Fruit fly (Drosophila melanogaster): Measurements from ENCODE around the gene daw.

Gene daw

DNA sequence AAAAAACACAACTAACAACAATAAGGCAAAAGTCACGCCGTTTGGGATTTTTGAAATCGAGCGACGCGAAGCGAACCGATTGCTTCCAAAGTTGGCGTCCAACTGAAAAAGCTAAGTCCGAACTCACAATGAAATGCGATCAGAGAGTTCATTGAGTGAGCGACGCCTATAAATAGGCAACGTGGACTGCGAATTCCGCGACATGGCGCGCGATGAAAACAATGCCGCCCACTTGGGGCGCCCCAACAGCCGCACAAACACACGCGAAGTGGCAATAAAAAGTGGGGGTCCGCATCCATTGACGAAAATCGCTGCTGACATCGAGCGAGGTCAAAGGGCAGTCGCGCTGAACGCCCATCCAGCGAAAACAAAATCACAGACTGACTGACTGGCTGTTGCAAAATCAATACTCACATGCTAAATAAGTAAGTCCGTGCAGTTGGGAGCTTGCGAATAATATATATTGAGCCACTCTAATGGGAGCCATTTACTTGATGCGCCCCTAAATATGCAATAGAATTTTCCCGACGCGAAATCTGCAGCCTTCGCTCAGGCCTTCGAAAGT is 50.2 kb downstream of the daw start (continued):
- TF ChIP-seq zfh2 (GFP tag; optimal IDR thresholded peaks at IDR 0.05) (no peak), CG10147 (GFP tag; optimal IDR thresholded peaks at IDR 0.05) (no peak), CG13894 (tag; optimal IDR thresholded peaks at IDR 0.05) (no peak), run (tag; optimal IDR thresholded peaks at IDR 0.05) (no peak), C15 (GFP tag; IDR thresholded peaks at IDR 0.05) (no peak), CG6689 (GFP tag; IDR thresholded peaks at IDR 0.05) (no peak), onecut (GFP tag; IDR thresholded peaks at IDR 0.05) (no peak), hth (optimal IDR thresholded peaks at IDR 0.05) (no peak), sob (GFP tag; IDR thresholded peaks at IDR 0.05) (no peak), amos (GFP tag; IDR thresholded peaks at IDR 0.05; ENCODE audit: partially characterized antibody) (peak; percentile 2), CG32772 (GFP tag; IDR thresholded peaks at IDR 0.05) (no peak), CG18011 (GFP tag; optimal IDR thresholded peaks at IDR 0.05) (no peak), Oli (tag; optimal IDR thresholded peaks at IDR 0.05) (no peak), fd96Cb (tag; optimal IDR thresholded peaks at IDR 0.05) (no peak), PHDP (tag; optimal IDR thresholded peaks at IDR 0.05) (no peak), prd (optimal IDR thresholded peaks at IDR 0.05) (no peak), prd (GFP tag; IDR thresholded peaks at IDR 0.05) (no peak), org-1 (GFP tag; optimal IDR thresholded peaks at IDR 0.05) (no peak), CG4282 (GFP tag; optimal IDR thresholded peaks at IDR 0.05) (no peak), tin (GFP tag; optimal IDR thresholded peaks at IDR 0.05) (no peak), CG13287 (GFP tag; IDR thresholded peaks at IDR 0.05; ENCODE audit: partially characterized antibody) (peak; percentile 5; the same call in 1 of the 2 replicates), CG6654 (GFP tag; optimal IDR thresholded peaks at IDR 0.05) (no peak), CG8290 (GFP tag; optimal IDR thresholded peaks at IDR 0.05) (no peak), CG8290 (tag; optimal IDR thresholded peaks at IDR 0.05) (peak in 1 of 2 experiments; percentile 55), Ptx1 (GFP tag; IDR thresholded peaks at IDR 0.05) (no peak), trh (GFP tag; optimal IDR thresholded peaks at IDR 0.05) (no peak), corto (GFP tag; optimal IDR thresholded peaks at IDR 0.05) (no peak), disco-r (GFP tag; optimal IDR thresholded peaks at IDR 0.05) (no peak), chn (GFP tag; optimal IDR thresholded peaks at IDR 0.05) (peak; percentile 0), Hr78 (GFP tag; optimal IDR thresholded peaks at IDR 0.05) (peak in 1 of 2 experiments; percentile 99), CG17612 (GFP tag; IDR thresholded peaks at IDR 0.05) (no peak), tio (GFP tag; optimal IDR thresholded peaks at IDR 0.05) (no peak), CG17912 (GFP tag; optimal IDR thresholded peaks at IDR 0.05) (no peak), CG7786 (GFP tag; optimal IDR thresholded peaks at IDR 0.05) (no peak), CG34422 (GFP tag; IDR thresholded peaks at IDR 0.05) (peak; percentile 16; the same call in 1 of the 3 replicates), bowl (GFP tag; IDR thresholded peaks at IDR 0.05) (peak; percentile 27; the same call in 1 of the 2 replicates), en (GFP tag; optimal IDR thresholded peaks at IDR 0.05) (no peak), ttk (GFP tag; IDR thresholded peaks at IDR 0.05) (no peak), Meics (GFP tag; optimal IDR thresholded peaks at IDR 0.05) (no peak), CG10565 (GFP tag; optimal IDR thresholded peaks at IDR 0.05) (no peak), pzg (GFP tag; optimal IDR thresholded peaks at IDR 0.05) (no peak), fd3F (GFP tag; optimal IDR thresholded peaks at IDR 0.05) (no peak), ase (GFP tag; IDR thresholded peaks at IDR 0.05) (no peak), Bteb2 (GFP tag; optimal IDR thresholded peaks at IDR 0.05) (no peak), Bgb (GFP tag; IDR thresholded peaks at IDR 0.05; ENCODE audit: partially characterized antibody) (peak; percentile 41; the same call in 1 of the 2 replicates), danr (GFP tag; IDR thresholded peaks at IDR 0.05) (no peak), CG16863 (GFP tag; optimal IDR thresholded peaks at IDR 0.05) (no peak), Trl (optimal IDR thresholded peaks at IDR 0.05) (peak in 1 of 2 experiments; percentile 14), Trl (GFP tag; optimal IDR thresholded peaks at IDR 0.05) (no peak), dpn (GFP tag; optimal IDR thresholded peaks at IDR 0.05) (no peak), Antp (GFP tag; optimal IDR thresholded peaks at IDR 0.05) (no peak), CG30020 (tag; optimal IDR thresholded peaks at IDR 0.05) (no peak)

Measured in whole organism, embryonic.